Fruit fly (Drosophila melanogaster): ENCODE measurements around the gene CG14448.

The CG14448 gene

dm6 chr3L:22742121-22742531 is 46.1 kb upstream of the CG14448 start:
- TF ChIP-seq lola (GFP tag; optimal IDR thresholded peaks at IDR 0.05) = peak; percentile 2
- TF ChIP-seq Abd-B (GFP tag; optimal IDR thresholded peaks at IDR 0.05) = no peak

- TF ChIP-seq rgr (GFP tag; optimal IDR thresholded peaks at IDR 0.05) (peak; percentile 9), h (GFP tag; optimal IDR thresholded peaks at IDR 0.05) (peak; percentile 30), dl (GFP tag; optimal IDR thresholded peaks at IDR 0.05; ENCODE audit: insufficient read depth in 1 of 2, partially characterized antibody in 2 of 2) (no peak), psq (GFP tag; optimal IDR thresholded peaks at IDR 0.05) (peak; percentile 7), Mio (GFP tag; optimal IDR thresholded peaks at IDR 0.05) (no peak), woc (GFP tag; optimal IDR thresholded peaks at IDR 0.05) (peak; percentile 46), Hnf4 (GFP tag; optimal IDR thresholded peaks at IDR 0.05) (no peak)
Measured at dm6 chr3L:22742945-22743582, 45.2 kb upstream of the CG14448 start.

dm6 chr3L:22749147-22749550 is 39.1 kb upstream of the CG14448 start, which contains the start of gene SPoCk:
SPoCk (plus strand) TSS chr3L:22749444.
- TF ChIP-seq dl (GFP tag; optimal IDR thresholded peaks at IDR 0.05; ENCODE audit: insufficient read depth in 1 of 2, partially characterized antibody in 2 of 2) = no peak
- TF ChIP-seq OdsH (GFP tag; optimal IDR thresholded peaks at IDR 0.05) = no peak
- no peak for TF ChIP-seq Hr83 (GFP tag; optimal IDR thresholded peaks at IDR 0.05; ENCODE audit: poor library complexity, severe bottlenecking)
- no peak for TF ChIP-seq brk (GFP tag; optimal IDR thresholded peaks at IDR 0.05)
- no peak for TF ChIP-seq Sp1 (GFP tag; optimal IDR thresholded peaks at IDR 0.05)
- TF ChIP-seq tai (GFP tag; optimal IDR thresholded peaks at IDR 0.05) = no peak
- TF ChIP-seq sage (GFP tag; optimal IDR thresholded peaks at IDR 0.05) = no peak
- TF ChIP-seq sv (GFP tag; optimal IDR thresholded peaks at IDR 0.05) = no peak
- no peak for TF ChIP-seq jim (GFP tag; optimal IDR thresholded peaks at IDR 0.05)
- TF ChIP-seq Abd-B (GFP tag; optimal IDR thresholded peaks at IDR 0.05) = no peak
- TF ChIP-seq lola (GFP tag; optimal IDR thresholded peaks at IDR 0.05) = no peak
- peak; percentile 19 for TF ChIP-seq Vsx2 (GFP tag; optimal IDR thresholded peaks at IDR 0.05; ENCODE audit: partially characterized antibody)
- TF ChIP-seq fru (GFP tag; optimal IDR thresholded peaks at IDR 0.05) = peak; percentile 56

dm6 chr3L:22749987-22750386 is 38.3 kb upstream of the CG14448 start:
- TF ChIP-seq fru (GFP tag; optimal IDR thresholded peaks at IDR 0.05) = no peak
- TF ChIP-seq woc (GFP tag; optimal IDR thresholded peaks at IDR 0.05) = no peak
- TF ChIP-seq CG9705 (GFP tag; optimal IDR thresholded peaks at IDR 0.05) = no peak
- no peak for TF ChIP-seq foxo (GFP tag; optimal IDR thresholded peaks at IDR 0.05)
- TF ChIP-seq Dfd (GFP tag; optimal IDR thresholded peaks at IDR 0.05) = no peak
- TF ChIP-seq Mio (GFP tag; optimal IDR thresholded peaks at IDR 0.05) = no peak
- TF ChIP-seq OdsH (GFP tag; optimal IDR thresholded peaks at IDR 0.05) = no peak

DNA sequence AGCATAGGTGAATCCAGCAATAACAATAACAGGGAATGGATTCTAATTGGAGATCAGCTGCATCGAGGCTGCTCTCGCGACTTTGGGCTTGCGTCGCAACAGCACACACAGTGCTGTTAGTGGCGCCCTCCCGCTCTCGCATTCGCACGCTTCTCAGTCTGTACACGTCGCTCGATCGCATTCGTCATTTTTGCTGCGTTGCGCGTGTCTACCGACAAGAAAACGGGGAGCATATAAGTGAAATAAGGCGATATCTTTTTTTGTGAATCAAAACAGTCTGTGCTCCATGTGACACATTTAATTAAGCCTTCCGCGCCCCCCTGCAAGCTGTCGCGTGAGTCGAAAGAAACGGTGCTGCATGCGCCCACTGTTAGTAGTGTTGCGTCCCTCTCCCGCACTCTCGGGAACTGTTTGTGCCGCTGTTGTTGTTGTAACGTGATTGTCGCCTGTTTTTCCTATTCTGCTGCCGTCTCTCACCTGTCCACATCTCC is 14.8 kb upstream of the CG14448 start:
- TF ChIP-seq GATAd (GFP tag; optimal IDR thresholded peaks at IDR 0.05) (no peak), Rel (GFP tag; optimal IDR thresholded peaks at IDR 0.05) (no peak), Rel (tag; optimal IDR thresholded peaks at IDR 0.05) (peak; percentile 47), lola (GFP tag; optimal IDR thresholded peaks at IDR 0.05) (no peak), Abd-B (GFP tag; optimal IDR thresholded peaks at IDR 0.05) (no peak), CG9705 (GFP tag; optimal IDR thresholded peaks at IDR 0.05) (no peak), dsf (GFP tag; optimal IDR thresholded peaks at IDR 0.05; ENCODE audit: borderline replicate concordance) (no peak), sv (GFP tag; optimal IDR thresholded peaks at IDR 0.05) (no peak), HLH106 (tag; optimal IDR thresholded peaks at IDR 0.05) (peak; percentile 9), Myc (optimal IDR thresholded peaks at IDR 0.05) (peak; percentile 14), Dif (GFP tag; optimal IDR thresholded peaks at IDR 0.05; ENCODE audit: partially characterized antibody) (peak; percentile 15), psq (GFP tag; optimal IDR thresholded peaks at IDR 0.05) (no peak), Hr83 (GFP tag; optimal IDR thresholded peaks at IDR 0.05; ENCODE audit: poor library complexity, severe bottlenecking) (no peak), CrebA (GFP tag; optimal IDR thresholded peaks at IDR 0.05; ENCODE audit: borderline replicate concordance) (peak; percentile 68), Jra (GFP tag; optimal IDR thresholded peaks at IDR 0.05) (peak; percentile 23), h (GFP tag; optimal IDR thresholded peaks at IDR 0.05) (peak; percentile 86), N (GFP tag; optimal IDR thresholded peaks at IDR 0.05) (no peak), fru (GFP tag; optimal IDR thresholded peaks at IDR 0.05) (peak; percentile 17), pan (optimal IDR thresholded peaks at IDR 0.05) (no peak)

All from whole organism, wandering third instar larva.